Worm (Caenorhabditis elegans): Measurements from ENCODE around the gene F35G12.5.

Gene F35G12.5

DNA sequence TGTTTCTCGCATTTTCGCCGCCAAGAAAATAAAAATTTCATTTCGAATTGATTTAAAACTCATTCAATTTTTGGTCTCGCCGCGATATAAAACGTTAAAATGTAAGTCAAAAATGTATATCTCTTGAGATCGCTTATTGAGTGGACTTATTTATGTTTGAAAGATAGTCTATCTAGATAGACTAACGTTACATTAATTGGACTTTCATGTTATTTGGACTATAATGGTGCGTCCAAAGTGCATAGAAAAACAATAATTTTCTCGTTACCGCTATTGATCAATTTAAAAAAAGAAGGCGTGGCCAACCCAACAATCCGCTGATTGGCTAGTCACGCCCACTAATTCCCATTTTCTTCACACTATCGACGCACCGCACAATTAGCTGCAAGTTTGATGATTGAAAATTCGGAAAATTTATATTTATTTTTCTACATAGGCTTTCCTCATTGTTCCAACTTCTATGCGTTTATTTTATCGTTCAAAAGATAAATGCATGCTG, at the start of gene F35G12.5:
TSS of gene F35G12.5 (plus strand) at position 51 of the 499 bp plus-strand sequence.
- no peak for TF ChIP-seq elt-3 (tag; optimal IDR thresholded peaks at IDR 0.05)

DNA sequence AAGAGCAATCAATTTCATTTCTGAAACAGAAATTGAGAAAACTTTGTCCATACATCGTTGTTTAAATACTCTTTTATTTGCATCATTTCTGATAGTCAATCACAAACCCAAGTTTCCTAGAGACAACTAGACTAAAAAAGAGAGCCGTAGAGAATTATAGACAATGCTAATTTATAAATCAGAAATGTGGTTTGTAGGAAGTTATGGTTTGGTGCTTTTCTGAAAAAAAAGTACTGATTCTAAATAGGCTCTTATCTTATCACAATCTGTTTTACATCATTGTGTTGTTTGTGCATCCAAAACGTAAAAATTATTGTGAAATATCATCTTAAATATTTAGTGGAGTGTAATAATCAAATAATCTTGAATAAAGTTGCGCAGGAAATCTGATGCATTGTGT, 43.3 kb upstream of the F35G12.5 start, which contains the start of gene ugt-62:
TSS of gene ugt-62 (minus strand) at position 20 of the 400 bp plus-strand sequence.
- TF ChIP-seq sma-9 (GFP tag; optimal IDR thresholded peaks at IDR 0.05) (peak; percentile 40), sma-9 (tag; optimal IDR thresholded peaks at IDR 0.05) (no peak), lin-13 (GFP tag; optimal IDR thresholded peaks at IDR 0.05) (no peak), crh-2 (tag; optimal IDR thresholded peaks at IDR 0.05) (peak; percentile 58), sma-3 (GFP tag; optimal IDR thresholded peaks at IDR 0.05) (no peak), mbf-1 (tag; optimal IDR thresholded peaks at IDR 0.05) (no peak), fos-1 (tag; optimal IDR thresholded peaks at IDR 0.05) (peak; percentile 70), dmd-4 (tag; optimal IDR thresholded peaks at IDR 0.05) (no peak), nhr-12 (tag; optimal IDR thresholded peaks at IDR 0.05) (no peak), gmeb-1 (tag; optimal IDR thresholded peaks at IDR 0.05) (no peak), nhr-10 (tag; optimal IDR thresholded peaks at IDR 0.05) (no peak), skn-1 (tag; optimal IDR thresholded peaks at IDR 0.05) (no peak), ztf-11 (tag; optimal IDR thresholded peaks at IDR 0.05) (no peak), nhr-23 (tag; optimal IDR thresholded peaks at IDR 0.05) (no peak), lsy-2 (tag; optimal IDR thresholded peaks at IDR 0.05) (no peak), alr-1 (tag; optimal IDR thresholded peaks at IDR 0.05) (no peak), zag-1 (tag; optimal IDR thresholded peaks at IDR 0.05) (no peak), R02D3.7 (tag; optimal IDR thresholded peaks at IDR 0.05) (no peak), ZK546.5 (tag; optimal IDR thresholded peaks at IDR 0.05) (no peak), nhr-129 (tag; optimal IDR thresholded peaks at IDR 0.05) (peak; percentile 38), snpc-4 (tag; optimal IDR thresholded peaks at IDR 0.05) (no peak), nhr-25 (tag; optimal IDR thresholded peaks at IDR 0.05) (no peak), mdl-1 (tag; optimal IDR thresholded peaks at IDR 0.05) (no peak), C34F6.9 (tag; optimal IDR thresholded peaks at IDR 0.05) (no peak), unc-62 (GFP tag; optimal IDR thresholded peaks at IDR 0.05) (no peak), ceh-16 (tag; optimal IDR thresholded peaks at IDR 0.05) (no peak), nhr-11 (tag; optimal IDR thresholded peaks at IDR 0.05) (no peak), unc-39 (tag; optimal IDR thresholded peaks at IDR 0.05) (no peak), ceh-82 (tag; optimal IDR thresholded peaks at IDR 0.05) (no peak), nhr-6 (tag; optimal IDR thresholded peaks at IDR 0.05) (no peak), sem-4 (tag; optimal IDR thresholded peaks at IDR 0.05) (no peak), lin-39 (tag; optimal IDR thresholded peaks at IDR 0.05) (no peak), Y55F3AM.14 (GFP tag; optimal IDR thresholded peaks at IDR 0.05) (no peak)

DNA sequence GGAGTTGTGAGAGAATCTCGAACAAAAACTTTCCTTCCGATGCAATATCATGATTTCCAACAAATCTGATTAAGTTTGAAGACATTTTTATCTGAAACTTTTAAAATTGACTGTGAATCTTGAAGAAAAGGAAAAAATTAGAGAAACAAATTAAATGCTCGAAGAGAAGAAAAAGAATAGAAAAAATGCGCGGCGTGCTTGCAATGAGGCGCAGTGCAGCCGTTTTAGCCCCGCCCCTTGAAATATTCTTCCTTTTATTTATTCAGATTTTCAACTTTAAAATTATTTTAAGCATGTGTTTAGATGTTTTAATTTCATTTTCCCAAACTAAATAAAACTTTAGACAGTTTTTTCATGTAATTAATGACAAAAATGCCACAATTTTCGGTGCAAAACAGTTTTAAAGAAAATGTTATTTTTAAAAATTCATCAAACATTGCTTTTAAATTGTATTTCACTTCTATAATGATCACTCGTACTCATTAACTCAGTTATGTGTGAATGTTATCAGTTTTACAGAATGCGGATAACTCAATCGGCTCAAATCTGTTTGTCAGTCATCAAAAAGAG, 41.5 kb upstream of the F35G12.5 start, which contains the start of the genes mrps-34 and cisd-3.1:
TSS of gene mrps-34 (minus strand) at position 91 of the 570 bp plus-strand sequence.
TSS of gene cisd-3.1 (plus strand) at position 520 of the 570 bp plus-strand sequence.
- TF ChIP-seq sma-3 (GFP tag; optimal IDR thresholded peaks at IDR 0.05) (no peak), nhr-21 (tag; optimal IDR thresholded peaks at IDR 0.05) (no peak), skn-1 (tag; optimal IDR thresholded peaks at IDR 0.05) (no peak), F13H6.1 (tag; optimal IDR thresholded peaks at IDR 0.05) (peak; percentile 4), aly-2 (tag; optimal IDR thresholded peaks at IDR 0.05) (no peak), crh-2 (tag; optimal IDR thresholded peaks at IDR 0.05) (peak; percentile 4), gmeb-1 (tag; optimal IDR thresholded peaks at IDR 0.05) (peak; percentile 42), ceh-82 (tag; optimal IDR thresholded peaks at IDR 0.05) (no peak), lsy-2 (tag; optimal IDR thresholded peaks at IDR 0.05) (peak in 1 of 2 experiments; percentile 18), snpc-4 (tag; optimal IDR thresholded peaks at IDR 0.05) (no peak), nhr-6 (tag; optimal IDR thresholded peaks at IDR 0.05) (no peak), unc-55 (GFP tag; optimal IDR thresholded peaks at IDR 0.05) (peak; percentile 41)

ce11 chrIII:4544959-4545358, 39.0 kb upstream of the F35G12.5 start, which contains the start of gene M88.3:
Gene M88.3 (minus strand): TSS chrIII:4545059.
- TF ChIP-seq ceh-16 (tag; optimal IDR thresholded peaks at IDR 0.05) (no peak), mdl-1 (tag; optimal IDR thresholded peaks at IDR 0.05) (no peak), alr-1 (tag; optimal IDR thresholded peaks at IDR 0.05) (no peak), ama-1 (optimal IDR thresholded peaks at IDR 0.05) (no peak), egl-27 (tag; optimal IDR thresholded peaks at IDR 0.05) (no peak), sma-9 (GFP tag; optimal IDR thresholded peaks at IDR 0.05) (no peak), sma-9 (tag; optimal IDR thresholded peaks at IDR 0.05) (no peak), unc-62 (GFP tag; optimal IDR thresholded peaks at IDR 0.05) (no peak), ztf-1 (GFP tag; conservative IDR thresholded peaks at IDR 0.05) (no peak), zag-1 (tag; optimal IDR thresholded peaks at IDR 0.05) (no peak), crh-2 (tag; optimal IDR thresholded peaks at IDR 0.05) (no peak), lin-13 (GFP tag; optimal IDR thresholded peaks at IDR 0.05) (no peak), sem-4 (tag; optimal IDR thresholded peaks at IDR 0.05) (no peak), snpc-4 (tag; optimal IDR thresholded peaks at IDR 0.05) (no peak), elt-3 (tag; optimal IDR thresholded peaks at IDR 0.05) (no peak), R02D3.7 (tag; optimal IDR thresholded peaks at IDR 0.05) (no peak)

Measured in whole organism, L2 larva.